Fruit fly (Drosophila melanogaster) whole organism, embryonic: ENCODE data around the gene Cpsf5.

Experiments used
- Atf-2 ChIP-seq: fragments of 200-800 bp; sonication (Bioruptor generic); optimal IDR thresholded peaks from 2 replicates; lab custom pipeline; 2016; ENCODE audit warnings: missing biosample characterization, missing genetic modification characterization
- Bgb ChIP-seq: fragments of 200-800 bp; sonication (Bioruptor generic); IDR thresholded peaks from 2 replicates; pipeline ENCODE4 v1.3.6; 2022; ENCODE audit warnings: missing biosample characterization, missing genetic modification characterization; ENCODE audit not compliant: partially characterized antibody
- BtbVII ChIP-seq: fragments of 200-800 bp; sonication (Bioruptor generic); optimal IDR thresholded peaks from 3 replicates; lab custom pipeline; 2017; ENCODE audit warnings: missing biosample characterization, mild to moderate bottlenecking, missing genetic modification characterization
- CG10431 ChIP-seq: fragments of 200-800 bp; sonication (Bioruptor generic); optimal IDR thresholded peaks from 3 replicates; lab custom pipeline; 2018; ENCODE audit warnings: missing biosample characterization, mild to moderate bottlenecking, missing genetic modification characterization
- CG11093 ChIP-seq: fragments of 200-800 bp; sonication (Bioruptor generic); IDR thresholded peaks from 3 replicates; pipeline ENCODE4 v1.3.6; 2022; ENCODE audit warnings: missing biosample characterization, missing genetic modification characterization
- CG13123 ChIP-seq: fragments of 200-800 bp; sonication (Bioruptor generic); optimal IDR thresholded peaks from 2 replicates; lab custom pipeline; 2016; ENCODE audit warnings: missing biosample characterization, missing genetic modification characterization
- CG13624 ChIP-seq: fragments of 200-800 bp; sonication (Bioruptor generic); optimal IDR thresholded peaks from 2 replicates; lab custom pipeline; 2016; ENCODE audit warnings: missing biosample characterization, missing genetic modification characterization
- CG15011 ChIP-seq: fragments of 200-800 bp; sonication (Bioruptor generic); optimal IDR thresholded peaks from 3 replicates; lab custom pipeline; 2018; ENCODE audit warnings: missing biosample characterization, mild to moderate bottlenecking, missing genetic modification characterization
- CG1603 ChIP-seq: fragments of 200-800 bp; sonication (Bioruptor generic); optimal IDR thresholded peaks from 2 replicates; lab custom pipeline; 2019; ENCODE audit warnings: missing biosample characterization, mild to moderate bottlenecking, missing genetic modification characterization, moderate library complexity
- CG17568 ChIP-seq: fragments of 200-800 bp; sonication (Bioruptor generic); optimal IDR thresholded peaks from 2 replicates; lab custom pipeline; 2018; ENCODE audit warnings: missing biosample characterization, mild to moderate bottlenecking, missing genetic modification characterization, moderate library complexity
- CG17612 ChIP-seq: fragments of 200-800 bp; sonication (Bioruptor generic); IDR thresholded peaks from 2 replicates; pipeline ENCODE4 v1.3.6; 2022; ENCODE audit warnings: missing biosample characterization, missing genetic modification characterization
- CG17802 ChIP-seq: fragments of 200-800 bp; sonication (Bioruptor generic); optimal IDR thresholded peaks from 2 replicates; lab custom pipeline; 2018; ENCODE audit warnings: missing biosample characterization, mild to moderate bottlenecking, missing genetic modification characterization, moderate library complexity
- CG2199 ChIP-seq: fragments of 200-800 bp; sonication (Bioruptor generic); IDR thresholded peaks from 3 replicates; pipeline ENCODE4 v1.3.6; 2022; ENCODE audit warnings: missing biosample characterization, missing genetic modification characterization
- CG2889 ChIP-seq: fragments of 200-800 bp; sonication (Bioruptor generic); IDR thresholded peaks from 3 replicates; pipeline ENCODE4 v1.3.6; 2022; ENCODE audit warnings: missing biosample characterization, missing genetic modification characterization
- CG31365 ChIP-seq: fragments of 200-800 bp; sonication (Bioruptor generic); optimal IDR thresholded peaks from 2 replicates; lab custom pipeline; 2018; ENCODE audit warnings: missing biosample characterization, mild to moderate bottlenecking, missing genetic modification characterization
- CG3995 ChIP-seq: fragments of 200-800 bp; sonication (Bioruptor generic); optimal IDR thresholded peaks from 3 replicates; lab custom pipeline; 2016; ENCODE audit warnings: missing biosample characterization, missing genetic modification characterization
- CG4820 ChIP-seq: fragments of 200-800 bp; sonication (Bioruptor generic); optimal IDR thresholded peaks from 3 replicates; lab custom pipeline; 2016; ENCODE audit warnings: missing biosample characterization, missing genetic modification characterization
- CG5953 ChIP-seq: fragments of 200-800 bp; sonication (Bioruptor generic); IDR thresholded peaks from 2 replicates; pipeline ENCODE4 v1.3.6; 2022; ENCODE audit warnings: missing biosample characterization, missing genetic modification characterization
- CG6272 ChIP-seq: fragments of 200-800 bp; sonication (Bioruptor generic); IDR thresholded peaks from 2 replicates; pipeline ENCODE4 v1.3.6; 2022; ENCODE audit warnings: missing biosample characterization, missing genetic modification characterization
- CG8765 ChIP-seq: fragments of 200-800 bp; sonication (Bioruptor generic); IDR thresholded peaks from 2 replicates; pipeline ENCODE4 v1.3.6; 2022; ENCODE audit warnings: missing biosample characterization, missing genetic modification characterization
- D ChIP-seq, 2 experiments: fragments of 200-800 bp in 1 of 2; fragments of >200 bp in 1 of 2; sonication (Bioruptor generic) in 1 of 2; optimal IDR thresholded peaks; 2 replicates in 1 of 2; 3 replicates in 1 of 2; lab custom pipeline; 2017; ENCODE audit warnings: mild to moderate bottlenecking in 1 of 2, missing biosample characterization in 1 of 2, missing genetic modification characterization in 1 of 2, missing genetic modification reagents in 1 of 2
- Dfd ChIP-seq, 2 experiments: fragments of >200 bp; optimal IDR thresholded peaks; 2 replicates each; lab custom pipeline; 2017; ENCODE audit warnings: missing biosample characterization in 2 of 2, missing genetic modification characterization in 2 of 2
- Dip3 ChIP-seq: fragments of 200-800 bp; sonication (Bioruptor generic); optimal IDR thresholded peaks from 3 replicates; lab custom pipeline; 2016; ENCODE audit warnings: missing biosample characterization, missing genetic modification characterization
- Ets97D ChIP-seq: fragments of 200-800 bp; sonication (Bioruptor generic); optimal IDR thresholded peaks from 3 replicates; lab custom pipeline; 2016; ENCODE audit warnings: missing biosample characterization, missing genetic modification characterization
- Hr39 ChIP-seq: fragments of >200 bp; optimal IDR thresholded peaks from 2 replicates; lab custom pipeline; 2017
- Hr51 ChIP-seq, 2 experiments: fragments of 200-800 bp; sonication (Bioruptor generic); optimal IDR thresholded peaks; 2 replicates in 1 of 2; 3 replicates in 1 of 2; lab custom pipeline; 2016 to 2018; ENCODE audit warnings: missing biosample characterization in 2 of 2, missing genetic modification characterization in 2 of 2, mild to moderate bottlenecking in 1 of 2, moderate library complexity in 1 of 2
- NfI ChIP-seq: fragments of 200-800 bp; sonication (Bioruptor generic); optimal IDR thresholded peaks from 3 replicates; lab custom pipeline; 2018; ENCODE audit warnings: missing biosample characterization, mild to moderate bottlenecking, missing genetic modification characterization, moderate library complexity
- Sry-β ChIP-seq: fragments of 200-800 bp; sonication (Bioruptor generic); optimal IDR thresholded peaks from 2 replicates; lab custom pipeline; 2018; ENCODE audit warnings: missing biosample characterization, mild to moderate bottlenecking, missing genetic modification characterization, moderate library complexity
- TFAM ChIP-seq: fragments of 200-800 bp; sonication (Bioruptor generic); optimal IDR thresholded peaks from 2 replicates; lab custom pipeline; 2017; ENCODE audit warnings: missing biosample characterization, missing genetic modification characterization, inconsistent platforms
- ap ChIP-seq: fragments of 200-800 bp; sonication (Bioruptor generic); IDR thresholded peaks from 2 replicates; pipeline ENCODE4 v1.3.6; 2022; ENCODE audit warnings: missing biosample characterization, missing genetic modification characterization
- caup ChIP-seq: fragments of 200-800 bp; sonication (Bioruptor generic); optimal IDR thresholded peaks from 3 replicates; lab custom pipeline; 2017; ENCODE audit warnings: missing biosample characterization, mild to moderate bottlenecking, missing genetic modification characterization, moderate library complexity; ENCODE audit not compliant: severe bottlenecking
- fd102C ChIP-seq: fragments of 200-800 bp; sonication (Bioruptor generic); optimal IDR thresholded peaks from 2 replicates; lab custom pipeline; 2018; ENCODE audit warnings: missing biosample characterization, mild to moderate bottlenecking, missing genetic modification characterization, moderate library complexity
- gem ChIP-seq: fragments of 200-800 bp; sonication (Bioruptor generic); optimal IDR thresholded peaks from 2 replicates; lab custom pipeline; 2019; ENCODE audit warnings: missing biosample characterization, mild to moderate bottlenecking, missing genetic modification characterization, moderate library complexity
- grau ChIP-seq: fragments of 200-800 bp; optimal IDR thresholded peaks from 3 replicates; lab custom pipeline; 2019; ENCODE audit warnings: missing biosample characterization, mild to moderate bottlenecking, missing genetic modification characterization, moderate library complexity
- gro ChIP-seq: fragments of 200-800 bp; sonication (Bioruptor generic); optimal IDR thresholded peaks from 2 replicates; lab custom pipeline; 2016; ENCODE audit warnings: missing biosample characterization, missing genetic modification characterization
- peb ChIP-seq: fragments of 200-800 bp; sonication (Bioruptor generic); IDR thresholded peaks from 2 replicates; pipeline ENCODE4 v1.3.6; 2022; ENCODE audit warnings: missing biosample characterization, missing genetic modification characterization
- phol ChIP-seq: fragments of 200-800 bp; sonication (Bioruptor generic); optimal IDR thresholded peaks from 3 replicates; lab custom pipeline; 2018; ENCODE audit warnings: missing biosample characterization, mild to moderate bottlenecking, missing genetic modification characterization, moderate library complexity
- pum ChIP-seq: fragments of 200-800 bp; sonication (Bioruptor generic); optimal IDR thresholded peaks from 2 replicates; lab custom pipeline; 2016; ENCODE audit warnings: missing biosample characterization, missing genetic modification characterization
- sens ChIP-seq: fragments of 200-800 bp; sonication (Bioruptor generic); peaks from one replicate; lab custom pipeline; 2016; ENCODE audit warnings: missing biosample characterization, missing genetic modification characterization
- shn ChIP-seq: fragments of 200-800 bp; sonication (Bioruptor generic); optimal IDR thresholded peaks from 3 replicates; lab custom pipeline; 2016; ENCODE audit warnings: missing biosample characterization, missing genetic modification characterization
- sima ChIP-seq: fragments of 200-800 bp; sonication (Bioruptor generic); optimal IDR thresholded peaks from 2 replicates; lab custom pipeline; 2016; ENCODE audit warnings: missing biosample characterization, missing genetic modification characterization
- sna ChIP-seq: fragments of 200-800 bp; sonication (Bioruptor generic); IDR thresholded peaks from 2 replicates; pipeline ENCODE4 v1.3.6; 2022; ENCODE audit warnings: missing biosample characterization, missing genetic modification characterization; ENCODE audit not compliant: partially characterized antibody
- tap ChIP-seq: fragments of 200-800 bp; optimal IDR thresholded peaks from 3 replicates; lab custom pipeline; 2019; ENCODE audit warnings: missing biosample characterization, mild to moderate bottlenecking, missing genetic modification characterization, moderate library complexity
- tll ChIP-seq, 2 experiments: fragments of 200-800 bp in 1 of 2; fragments of >200 bp in 1 of 2; sonication (Bioruptor generic) in 1 of 2; optimal IDR thresholded peaks; 2 replicates each; lab custom pipeline; 2017 to 2019; ENCODE audit warnings: missing biosample characterization in 2 of 2, missing genetic modification characterization in 2 of 2, mild to moderate bottlenecking in 1 of 2, moderate library complexity in 1 of 2
- trh ChIP-seq: fragments of 200-800 bp; sonication (Bioruptor generic); optimal IDR thresholded peaks from 2 replicates; lab custom pipeline; 2016; ENCODE audit warnings: missing biosample characterization, missing genetic modification characterization
- ttk ChIP-seq: fragments of 200-800 bp; sonication (Bioruptor generic); IDR thresholded peaks from 2 replicates; pipeline ENCODE4 v2.1.2; 2022; ENCODE audit warnings: missing biosample characterization, missing genetic modification characterization
- vfl ChIP-seq: fragments of 200-800 bp; sonication (Bioruptor generic); optimal IDR thresholded peaks from 2 replicates; lab custom pipeline; 2016; ENCODE audit warnings: missing biosample characterization, missing genetic modification characterization
- zen2 ChIP-seq: fragments of 200-800 bp; sonication (Bioruptor generic); IDR thresholded peaks from 3 replicates; pipeline ENCODE4 v1.3.6; 2022; ENCODE audit warnings: missing biosample characterization, missing genetic modification characterization; ENCODE audit not compliant: partially characterized antibody
- zfh2 ChIP-seq: fragments of 200-800 bp; sonication (Bioruptor generic); optimal IDR thresholded peaks from 2 replicates; lab custom pipeline; 2016; ENCODE audit warnings: missing biosample characterization, missing genetic modification characterization

Cpsf5 gene

dm6 chr3L:9410754-9411423 is at the start of gene Cpsf5, which contains the start of gene CG4022 (continued):
- TF ChIP-seq phol (tag; lab: Kevin White, UChicago) (peak; percentile 94), shn (GFP tag; lab: Kevin White, UChicago) (peak; percentile 44), CG4820 (GFP tag; lab: Kevin White, UChicago) (peak; percentile 61), Hr39 (lab: Kevin White, UChicago) (no peak), Ets97D (GFP tag; lab: Kevin White, UChicago) (peak; percentile 63), zfh2 (GFP tag; lab: Kevin White, UChicago) (peak; percentile 72), Dfd (GFP tag; optimal IDR thresholded peaks at IDR 0.05; lab: Kevin White, UChicago) (no peak), sens (GFP tag; lab: Kevin White, UChicago) (peak; percentile 92), pum (GFP tag; lab: Kevin White, UChicago) (peak; percentile 61), sima (GFP tag; lab: Kevin White, UChicago) (no peak), zen2 (no peak; the same call in 2 of the 3 replicates), Sry-β (GFP tag; lab: Kevin White, UChicago) (peak; percentile 42), CG15011 (peak; percentile 29), CG5953 (peak; percentile 1; the same call in 1 of the 2 replicates), ttk (GFP tag; lab: Robert Waterston, UW) (peak; percentile 77), tll (GFP tag; optimal IDR thresholded peaks at IDR 0.05; lab: Kevin White, UChicago) (no peak), CG17802 (tag; lab: Kevin White, UChicago) (peak; percentile 42), CG13123 (peak; percentile 74), peb (GFP tag; lab: Robert Waterston, UW) (peak; percentile 73), grau (tag; lab: Kevin White, UChicago) (peak; percentile 86), CG6272 (GFP tag; lab: Robert Waterston, UW) (peak; percentile 66), caup (peak; percentile 79), fd102C (no peak), CG2889 (peak; percentile 77), Hr51 (GFP tag; optimal IDR thresholded peaks at IDR 0.05; lab: Kevin White, UChicago) (peak; percentile 46 to 83), ap (GFP tag; lab: Robert Waterston, UW) (peak; percentile 56), CG3995 (GFP tag; lab: Kevin White, UChicago) (peak; percentile 6), trh (GFP tag; lab: Kevin White, UChicago) (peak; percentile 65), TFAM (GFP tag; lab: Kevin White, UChicago) (no peak), D (optimal IDR thresholded peaks at IDR 0.05; lab: Kevin White, UChicago) (no peak), D (GFP tag; optimal IDR thresholded peaks at IDR 0.05; lab: Kevin White, UChicago) (peak; percentile 75), CG2199 (peak; percentile 26; the same call in 1 of the 3 replicates), Atf-2 (no peak), gro (GFP tag; lab: Kevin White, UChicago) (peak; percentile 23), CG11093 (GFP tag; lab: Robert Waterston, UW) (peak; percentile 76; the same call in 2 of the 3 replicates), CG31365 (tag; lab: Kevin White, UChicago) (peak; percentile 13), sna (no peak), BtbVII (peak; percentile 47), gem (tag; lab: Kevin White, UChicago) (peak; percentile 93), CG10431 (GFP tag; lab: Kevin White, UChicago) (peak; percentile 81), CG1603 (tag; lab: Kevin White, UChicago) (peak; percentile 64), Bgb (GFP tag; lab: Robert Waterston, UW) (peak; percentile 23; the same call in 1 of the 2 replicates), CG13624 (GFP tag; lab: Kevin White, UChicago) (peak; percentile 60), CG17568 (GFP tag; lab: Kevin White, UChicago) (peak; percentile 63), Dip3 (peak; percentile 53), CG8765 (GFP tag; lab: Robert Waterston, UW) (peak; percentile 66; the same call in 1 of the 2 replicates), NfI (GFP tag; lab: Kevin White, UChicago) (peak; percentile 87), CG17612 (GFP tag; lab: Robert Waterston, UW) (no peak), vfl (GFP tag; lab: Kevin White, UChicago) (peak; percentile 54), tap (tag; lab: Kevin White, UChicago) (peak; percentile 81)
